Fruit fly (Drosophila melanogaster) whole organism, embryonic: Measurements from ENCODE around the gene Kat60.
A peak's percentile ranks its signal among the peaks of the same experiment; 100 is the strongest.

ENCODE experiments used
- Asciz ChIP-seq: fragments of 200-800 bp; sonication (Bioruptor generic); optimal IDR thresholded peaks from 2 replicates; lab custom pipeline; 2017; ENCODE audit warnings: missing biosample characterization, mild to moderate bottlenecking, missing genetic modification characterization, missing genetic modification reagents
- CG10209 ChIP-seq: fragments of 200-800 bp; sonication (Bioruptor generic); optimal IDR thresholded peaks from 3 replicates; lab custom pipeline; 2017; ENCODE audit warnings: missing biosample characterization, mild to moderate bottlenecking, missing genetic modification characterization, missing genetic modification reagents
- CG11696 ChIP-seq: fragments of 200-800 bp; sonication (Bioruptor generic); IDR thresholded peaks from 2 replicates; pipeline ENCODE4 v1.3.6; 2022; ENCODE audit warnings: missing biosample characterization, missing genetic modification characterization
- CG12391 ChIP-seq: fragments of 200-800 bp; sonication (Bioruptor generic); optimal IDR thresholded peaks from 3 replicates; lab custom pipeline; 2018; ENCODE audit warnings: missing biosample characterization, mild to moderate bottlenecking, missing genetic modification characterization, moderate library complexity
- CG13287 ChIP-seq: fragments of 200-800 bp; sonication (Bioruptor generic); IDR thresholded peaks from 2 replicates; pipeline ENCODE4 v1.3.6; 2022; ENCODE audit warnings: missing biosample characterization, missing genetic modification characterization; ENCODE audit not compliant: partially characterized antibody
- CG13296 ChIP-seq: fragments of 200-800 bp; sonication (Bioruptor generic); optimal IDR thresholded peaks from 3 replicates; lab custom pipeline; 2018; ENCODE audit warnings: missing biosample characterization, mild to moderate bottlenecking, missing genetic modification characterization
- CG17328 ChIP-seq: fragments of 200-800 bp; sonication (Bioruptor generic); IDR thresholded peaks from 2 replicates; pipeline ENCODE4 v1.3.6; 2022; ENCODE audit warnings: missing biosample characterization, missing genetic modification characterization
- CG17361 ChIP-seq: fragments of 200-800 bp; sonication (Bioruptor generic); IDR thresholded peaks from 3 replicates; pipeline ENCODE4 v1.3.6; 2022; ENCODE audit warnings: missing biosample characterization, missing genetic modification characterization
- CG17612 ChIP-seq: fragments of 200-800 bp; sonication (Bioruptor generic); IDR thresholded peaks from 2 replicates; pipeline ENCODE4 v1.3.6; 2022; ENCODE audit warnings: missing biosample characterization, missing genetic modification characterization
- CG30403 ChIP-seq: fragments of 200-800 bp; sonication (Bioruptor generic); optimal IDR thresholded peaks from 3 replicates; lab custom pipeline; 2016; ENCODE audit warnings: missing biosample characterization, missing genetic modification characterization
- CG31441 ChIP-seq: fragments of 200-800 bp; sonication (Bioruptor generic); IDR thresholded peaks from 2 replicates; pipeline ENCODE4 v1.3.6; 2022; ENCODE audit warnings: missing biosample characterization, missing genetic modification characterization
- CG32772 ChIP-seq: fragments of 200-800 bp; sonication (Bioruptor generic); IDR thresholded peaks from 2 replicates; pipeline ENCODE4 v1.3.6; 2022; ENCODE audit warnings: missing biosample characterization, missing genetic modification characterization
- CG3407 ChIP-seq: fragments of 200-800 bp; sonication (Bioruptor generic); optimal IDR thresholded peaks from 2 replicates; lab custom pipeline; 2018; ENCODE audit warnings: missing biosample characterization, mild to moderate bottlenecking, missing genetic modification characterization
- CG34422 ChIP-seq: fragments of 200-800 bp; sonication (Bioruptor generic); IDR thresholded peaks from 3 replicates; pipeline ENCODE4 v1.3.6; 2022; ENCODE audit warnings: missing biosample characterization, missing genetic modification characterization
- CG7357 ChIP-seq: fragments of 200-800 bp; sonication (Bioruptor generic); IDR thresholded peaks from 3 replicates; pipeline ENCODE4 v1.3.6; 2022; ENCODE audit warnings: missing biosample characterization, missing genetic modification characterization
- CG8924 ChIP-seq: fragments of 200-800 bp; optimal IDR thresholded peaks from 3 replicates; lab custom pipeline; 2019; ENCODE audit warnings: missing biosample characterization, mild to moderate bottlenecking, missing genetic modification characterization, moderate library complexity
- CG9437 ChIP-seq: fragments of 200-800 bp; sonication (Bioruptor generic); optimal IDR thresholded peaks from 2 replicates; lab custom pipeline; 2018; ENCODE audit warnings: missing biosample characterization, mild to moderate bottlenecking, missing genetic modification characterization
- CoRest ChIP-seq: fragments of 200-800 bp; sonication (Bioruptor generic); optimal IDR thresholded peaks from 3 replicates; lab custom pipeline; 2018; ENCODE audit warnings: missing biosample characterization, mild to moderate bottlenecking, missing genetic modification characterization, moderate library complexity
- Hr51 ChIP-seq, 2 experiments: fragments of 200-800 bp; sonication (Bioruptor generic); optimal IDR thresholded peaks; 2 replicates in 1 of 2; 3 replicates in 1 of 2; lab custom pipeline; 2016 to 2018; ENCODE audit warnings: missing biosample characterization in 2 of 2, missing genetic modification characterization in 2 of 2, mild to moderate bottlenecking in 1 of 2, moderate library complexity in 1 of 2
- Hsf ChIP-seq: fragments of 200-800 bp; sonication (Bioruptor generic); optimal IDR thresholded peaks from 3 replicates; lab custom pipeline; 2016; ENCODE audit warnings: missing biosample characterization, missing genetic modification characterization
- Med ChIP-seq: fragments of 200-800 bp; sonication (Bioruptor generic); peaks from one replicate; lab custom pipeline; 2016; ENCODE audit warnings: missing biosample characterization, missing genetic modification characterization, mild to moderate bottlenecking, inconsistent platforms, moderate library complexity
- Mrtf ChIP-seq: fragments of 200-800 bp; sonication (Bioruptor generic); IDR thresholded peaks from 3 replicates; pipeline ENCODE4 v1.3.6; 2022; ENCODE audit warnings: missing biosample characterization, missing genetic modification characterization
- Optix ChIP-seq: fragments of 200-800 bp; sonication (Bioruptor generic); IDR thresholded peaks from 3 replicates; pipeline ENCODE4 v1.3.6; 2022; ENCODE audit warnings: missing biosample characterization, missing genetic modification characterization
- Sox100B ChIP-seq: fragments of 200-800 bp; sonication (Bioruptor generic); optimal IDR thresholded peaks from 3 replicates; lab custom pipeline; 2018; ENCODE audit warnings: missing biosample characterization, mild to moderate bottlenecking, missing genetic modification characterization
- Sry-δ ChIP-seq: fragments of 200-800 bp; sonication (Bioruptor generic); optimal IDR thresholded peaks from 2 replicates; lab custom pipeline; 2016; ENCODE audit warnings: missing biosample characterization, missing genetic modification characterization
- Ssrp ChIP-seq: fragments of 200-800 bp; sonication (Bioruptor generic); optimal IDR thresholded peaks from 2 replicates; lab custom pipeline; 2018; ENCODE audit warnings: missing biosample characterization, mild to moderate bottlenecking, missing genetic modification characterization, moderate library complexity
- Stat92E ChIP-seq, 3 experiments: fragments of >200 bp in 2 of 3; fragments of 200-800 bp in 1 of 3; sonication (Bioruptor generic) in 1 of 3; optimal IDR thresholded peaks; 2 replicates each; lab custom pipeline; 2017 to 2019; ENCODE audit warnings: missing biosample characterization in 3 of 3, missing genetic modification characterization in 3 of 3, mild to moderate bottlenecking in 1 of 3, moderate library complexity in 1 of 3
- ara ChIP-seq: fragments of 200-800 bp; sonication (Bioruptor generic); IDR thresholded peaks from 2 replicates; pipeline ENCODE4 v1.3.6; 2022; ENCODE audit warnings: missing biosample characterization, missing genetic modification characterization
- az2 ChIP-seq: fragments of 200-800 bp; sonication (Bioruptor generic); optimal IDR thresholded peaks from 3 replicates; lab custom pipeline; 2016; ENCODE audit warnings: missing biosample characterization, missing genetic modification characterization
- bab2 ChIP-seq: fragments of 200-800 bp; sonication (Bioruptor generic); optimal IDR thresholded peaks from 2 replicates; lab custom pipeline; 2016; ENCODE audit warnings: missing biosample characterization, missing genetic modification characterization
- cad ChIP-seq: fragments of >200 bp; optimal IDR thresholded peaks from 2 replicates; lab custom pipeline; 2017; ENCODE audit warnings: missing biosample characterization, missing genetic modification characterization
- ci ChIP-seq: fragments of 200-800 bp; sonication (Bioruptor generic); IDR thresholded peaks from 3 replicates; pipeline ENCODE4 v1.3.6; 2022; ENCODE audit warnings: missing biosample characterization, missing genetic modification characterization
- croc ChIP-seq: fragments of 200-800 bp; sonication (Bioruptor generic); conservative IDR thresholded peaks from 3 replicates; pipeline ENCODE4 v1.3.6; 2022; ENCODE audit warnings: missing biosample characterization, missing genetic modification characterization
- dmrt11E ChIP-seq: fragments of 200-800 bp; sonication (Bioruptor generic); optimal IDR thresholded peaks from 3 replicates; lab custom pipeline; 2018; ENCODE audit warnings: missing biosample characterization, mild to moderate bottlenecking, missing genetic modification characterization, moderate library complexity
- dysf ChIP-seq: fragments of 200-800 bp; sonication (Bioruptor generic); IDR thresholded peaks from 3 replicates; pipeline ENCODE4 v1.3.6; 2022; ENCODE audit warnings: missing biosample characterization, missing genetic modification characterization
- fd64A ChIP-seq: fragments of 200-800 bp; sonication (Bioruptor generic); optimal IDR thresholded peaks from 3 replicates; lab custom pipeline; 2018; ENCODE audit warnings: missing biosample characterization, mild to moderate bottlenecking, missing genetic modification characterization
- gce ChIP-seq: fragments of 200-800 bp; sonication (Bioruptor generic); IDR thresholded peaks from 3 replicates; pipeline ENCODE4 v1.3.6; 2022; ENCODE audit warnings: missing biosample characterization, missing genetic modification characterization
- grau ChIP-seq: fragments of 200-800 bp; optimal IDR thresholded peaks from 3 replicates; lab custom pipeline; 2019; ENCODE audit warnings: missing biosample characterization, mild to moderate bottlenecking, missing genetic modification characterization, moderate library complexity
- ind ChIP-seq: fragments of 200-800 bp; sonication (Bioruptor generic); optimal IDR thresholded peaks from 3 replicates; lab custom pipeline; 2016; ENCODE audit warnings: missing biosample characterization, missing genetic modification characterization
- ken ChIP-seq: fragments of 200-800 bp; sonication (Bioruptor generic); IDR thresholded peaks from 3 replicates; pipeline ENCODE4 v1.3.6; 2022; ENCODE audit warnings: missing biosample characterization, missing genetic modification characterization
- otp ChIP-seq: fragments of 200-800 bp; sonication (Bioruptor generic); IDR thresholded peaks from 3 replicates; pipeline ENCODE4, ENCODE4 v1.3.6; 2022; ENCODE audit warnings: missing biosample characterization, missing genetic modification characterization
- pan ChIP-seq, 4 experiments: fragments of >200 bp in 3 of 4; fragments of 200-800 bp in 1 of 4; sonication (Bioruptor generic) in 1 of 4; optimal IDR thresholded peaks in 3 of 4; IDR thresholded peaks in 1 of 4; 2 replicates each; pipeline versions ENCODE4 v1.3.6 to Lab custom; 2017 to 2022; ENCODE audit warnings: missing biosample characterization in 2 of 4, missing genetic modification characterization in 2 of 4, mixed read lengths in 1 of 4
- ranshi ChIP-seq: fragments of 200-800 bp; sonication (Bioruptor generic); IDR thresholded peaks from 2 replicates; pipeline ENCODE4 v1.3.6; 2022; ENCODE audit warnings: missing biosample characterization, missing genetic modification characterization
- sc ChIP-seq, 3 experiments: fragments of >200 bp in 2 of 3; fragments of 200-800 bp in 1 of 3; sonication (Bioruptor generic) in 1 of 3; optimal IDR thresholded peaks; 2 replicates in 2 of 3; 3 replicates in 1 of 3; lab custom pipeline; 2017; ENCODE audit warnings: mild to moderate bottlenecking in 1 of 3, missing biosample characterization in 1 of 3, missing genetic modification characterization in 1 of 3, missing genetic modification reagents in 1 of 3
- tgo ChIP-seq: fragments of 200-800 bp; sonication (Bioruptor generic); IDR thresholded peaks from 3 replicates; pipeline ENCODE4 v1.3.6; 2022; ENCODE audit warnings: missing biosample characterization, missing genetic modification characterization
- ttk ChIP-seq: fragments of 200-800 bp; sonication (Bioruptor generic); IDR thresholded peaks from 2 replicates; pipeline ENCODE4 v2.1.2; 2022; ENCODE audit warnings: missing biosample characterization, missing genetic modification characterization
- wor ChIP-seq: fragments of 200-800 bp; sonication (Bioruptor generic); IDR thresholded peaks from 2 replicates; pipeline ENCODE4 v1.3.6; 2022; ENCODE audit warnings: missing biosample characterization, missing genetic modification characterization
- zen ChIP-seq: fragments of 200-800 bp; sonication (Bioruptor generic); optimal IDR thresholded peaks from 3 replicates; lab custom pipeline; 2018; ENCODE audit warnings: missing biosample characterization, mild to moderate bottlenecking, missing genetic modification characterization, moderate library complexity

The Kat60 gene

DNA sequence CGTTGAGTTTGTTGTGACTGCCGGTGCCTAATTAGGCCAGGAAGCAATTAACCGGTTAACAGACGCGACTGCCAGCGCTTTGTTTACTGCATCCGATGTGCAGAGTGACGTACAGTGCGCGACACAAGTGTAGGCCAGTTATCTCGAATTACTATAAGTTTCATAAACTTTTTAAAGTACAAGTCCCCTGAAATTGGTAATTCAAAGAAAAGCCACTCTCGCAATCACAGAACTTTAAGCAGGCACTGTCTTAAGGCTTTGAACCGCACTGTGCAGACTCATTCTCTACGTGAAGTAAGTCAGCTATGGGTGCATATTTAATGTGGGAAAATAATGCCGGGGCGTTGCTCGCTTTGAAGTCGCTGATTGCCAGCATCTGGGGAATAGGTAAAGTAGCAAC, 22.5 kb downstream of the Kat60 start (continued):
- peak; percentile 33 for TF ChIP-seq CG10209 (GFP tag; lab: Kevin White, UChicago)
- peak; percentile 28 for TF ChIP-seq fd64A (GFP tag; lab: Kevin White, UChicago)
- TF ChIP-seq Hr51 (GFP tag; optimal IDR thresholded peaks at IDR 0.05; lab: Kevin White, UChicago), result peak in 1 of 2 experiments; percentile 49
- 0 out of 3 replicates have a peak, but pooled peaks have one; percentile 35 for TF ChIP-seq Optix (GFP tag; lab: Robert Waterston, UW)
- peak; percentile 23 for TF ChIP-seq CoRest (tag; lab: Kevin White, UChicago)
- TF ChIP-seq CG31441 (GFP tag; lab: Robert Waterston, UW), result peak; percentile 60
- no peak for TF ChIP-seq CG13287 (GFP tag; lab: Robert Waterston, UW)
- peak; percentile 21 for TF ChIP-seq ind
- TF ChIP-seq cad (GFP tag; lab: Kevin White, UChicago), result no peak
- 0 out of 2 replicates have a peak, but pooled peaks have one; percentile 35 for TF ChIP-seq CG11696 (GFP tag; lab: Robert Waterston, UW)
- peak; percentile 1 for TF ChIP-seq Sry-δ
- TF ChIP-seq ara, result peak; percentile 45; the same call in 1 of the 2 replicates
- peak; percentile 55 for TF ChIP-seq Ssrp (tag; lab: Kevin White, UChicago)
- TF ChIP-seq pan (optimal IDR thresholded peaks at IDR 0.05; lab: Kevin White, UChicago), result no peak
- TF ChIP-seq pan (GFP tag; optimal IDR thresholded peaks at IDR 0.05 in 1 of 2, IDR thresholded peaks at IDR 0.05 in 1 of 2), result peak in 1 of 2 experiments; percentile 39
- TF ChIP-seq CG8924, result peak; percentile 15
- TF ChIP-seq dmrt11E (tag; lab: Kevin White, UChicago), result peak; percentile 32
- TF ChIP-seq ranshi (GFP tag; lab: Robert Waterston, UW), result peak; percentile 52; the same call in 1 of the 2 replicates
- peak; percentile 86 for TF ChIP-seq Med
- TF ChIP-seq CG17612, result no peak
- TF ChIP-seq CG7357 (GFP tag; lab: Robert Waterston, UW), result no peak
- TF ChIP-seq ci (GFP tag; lab: Robert Waterston, UW), result peak; percentile 80
- peak; percentile 57; the same call in 1 of the 3 replicates for TF ChIP-seq dysf
- TF ChIP-seq ttk, result peak; percentile 56
- TF ChIP-seq croc (GFP tag; lab: Robert Waterston, UW), result peak; percentile 31; the same call in 1 of the 3 replicates
- peak; percentile 47; the same call in 1 of the 2 replicates for TF ChIP-seq wor (GFP tag; lab: Robert Waterston, UW)
- peak; percentile 13 for TF ChIP-seq CG9437 (GFP tag; lab: Kevin White, UChicago)
- TF ChIP-seq grau (tag; lab: Kevin White, UChicago), result peak; percentile 27
- TF ChIP-seq Hsf (GFP tag; lab: Kevin White, UChicago), result peak; percentile 12
- peak; percentile 8 for TF ChIP-seq CG3407 (GFP tag; lab: Kevin White, UChicago)
- peak; percentile 26 for TF ChIP-seq CG30403
- TF ChIP-seq Mrtf (GFP tag; lab: Robert Waterston, UW), result 0 out of 3 replicates have a peak, but pooled peaks have one; percentile 41
- peak; percentile 59 for TF ChIP-seq Asciz
- peak; percentile 14 for TF ChIP-seq zen (tag; lab: Kevin White, UChicago)
- TF ChIP-seq bab2, result peak; percentile 36
- peak; percentile 41; the same call in 1 of the 2 replicates for TF ChIP-seq CG32772 (GFP tag; lab: Robert Waterston, UW)
- peak; percentile 35 for TF ChIP-seq az2 (GFP tag; lab: Kevin White, UChicago)
- TF ChIP-seq Sox100B (GFP tag; lab: Kevin White, UChicago), result peak; percentile 8
- TF ChIP-seq gce, result peak; percentile 57; the same call in 1 of the 3 replicates
- no peak for TF ChIP-seq CG34422 (GFP tag; lab: Robert Waterston, UW)
- peak; percentile 62 for TF ChIP-seq CG17328 (GFP tag; lab: Robert Waterston, UW)
- TF ChIP-seq sc (optimal IDR thresholded peaks at IDR 0.05; lab: Kevin White, UChicago), result no peak
- peak; percentile 38 for TF ChIP-seq sc (GFP tag; optimal IDR thresholded peaks at IDR 0.05; lab: Kevin White, UChicago)
- no peak for TF ChIP-seq CG13296 (GFP tag; lab: Kevin White, UChicago)
- TF ChIP-seq tgo (GFP tag; lab: Robert Waterston, UW), result 0 out of 3 replicates have a peak, but pooled peaks have one; percentile 20
- 0 out of 3 replicates have a peak, but pooled peaks have one; percentile 27 for TF ChIP-seq ken (GFP tag; lab: Robert Waterston, UW)
- peak; percentile 40 for TF ChIP-seq CG12391 (tag; lab: Kevin White, UChicago)
- TF ChIP-seq Stat92E (GFP tag; optimal IDR thresholded peaks at IDR 0.05; lab: Kevin White, UChicago), result peak in 1 of 3 experiments; percentile 0
- peak; percentile 43; the same call in 1 of the 3 replicates for TF ChIP-seq CG17361 (GFP tag; lab: Robert Waterston, UW)
- TF ChIP-seq otp (GFP tag; lab: Robert Waterston, UW), result peak; percentile 49; the same call in 1 of the 3 replicates
- TF ChIP-seq, all 482 proteins: peak for 150
